Fruit fly (Drosophila melanogaster) whole organism, adult: ENCODE results near the gene CG17919.

Experiments used
- CG11617 ChIP-seq: fragments of 200-800 bp; sonication (Bioruptor generic); optimal IDR thresholded peaks from 2 replicates; lab custom pipeline; 2017; ENCODE audit warnings: mild to moderate bottlenecking, missing biosample characterization, missing genetic modification reagents, missing genetic modification characterization
- CG12768 ChIP-seq: fragments of 200-800 bp; sonication (Bioruptor generic); optimal IDR thresholded peaks from 2 replicates; lab custom pipeline; 2017; ENCODE audit warnings: missing biosample characterization, missing genetic modification characterization, mild to moderate bottlenecking, moderate library complexity, missing genetic modification reagents
- CG14711 ChIP-seq: fragments of 200-800 bp; sonication (Bioruptor generic); optimal IDR thresholded peaks from 2 replicates; lab custom pipeline; 2018; ENCODE audit warnings: missing biosample characterization, mild to moderate bottlenecking, missing genetic modification characterization, moderate library complexity
- CG1620 ChIP-seq: fragments of 200-800 bp; sonication (Bioruptor generic); optimal IDR thresholded peaks from 2 replicates; lab custom pipeline; 2016; ENCODE audit warnings: missing biosample characterization, missing genetic modification characterization
- CG33017 ChIP-seq: fragments of 200-800 bp; sonication (Bioruptor generic); optimal IDR thresholded peaks from 2 replicates; lab custom pipeline; 2018; ENCODE audit warnings: missing biosample characterization, mild to moderate bottlenecking, missing genetic modification characterization, moderate library complexity
- CG5204 ChIP-seq: fragments of 200-800 bp; sonication (Bioruptor generic); optimal IDR thresholded peaks from 2 replicates; lab custom pipeline; 2016; ENCODE audit warnings: missing biosample characterization, missing genetic modification characterization
- CG7045 ChIP-seq: fragments of 200-800 bp; sonication (Bioruptor generic); optimal IDR thresholded peaks from 2 replicates; lab custom pipeline; 2017; ENCODE audit warnings: missing biosample characterization, mild to moderate bottlenecking, missing genetic modification characterization
- CG7101 ChIP-seq: fragments of 200-800 bp; sonication (Bioruptor generic); optimal IDR thresholded peaks from 2 replicates; lab custom pipeline; 2018; ENCODE audit warnings: missing biosample characterization, mild to moderate bottlenecking, missing genetic modification characterization, moderate library complexity
- Clk ChIP-seq: fragments of 200-800 bp; sonication (Bioruptor generic); optimal IDR thresholded peaks from 2 replicates; lab custom pipeline; 2017; ENCODE audit warnings: missing biosample characterization, missing genetic modification characterization
- Crg-1 ChIP-seq: fragments of 200-800 bp; sonication (Bioruptor generic); optimal IDR thresholded peaks from 2 replicates; lab custom pipeline; 2016; ENCODE audit warnings: missing biosample characterization, missing genetic modification characterization
- Hr96 ChIP-seq: fragments of 200-800 bp; sonication (Bioruptor generic); optimal IDR thresholded peaks from 2 replicates; lab custom pipeline; 2016; ENCODE audit warnings: missing biosample characterization, missing genetic modification characterization
- Mnt ChIP-seq: fragments of 200-800 bp; sonication (Bioruptor generic); optimal IDR thresholded peaks from 2 replicates; lab custom pipeline; 2016; ENCODE audit warnings: missing biosample characterization, mild to moderate bottlenecking, missing genetic modification characterization
- bab1 ChIP-seq: fragments of 200-800 bp; sonication (Bioruptor generic); optimal IDR thresholded peaks from 3 replicates; lab custom pipeline; 2019; ENCODE audit warnings: missing biosample characterization, mild to moderate bottlenecking, missing genetic modification characterization, moderate library complexity
- cic ChIP-seq: fragments of 200-800 bp; sonication (Bioruptor generic); optimal IDR thresholded peaks from 2 replicates; lab custom pipeline; 2017; ENCODE audit warnings: missing biosample characterization, mild to moderate bottlenecking, missing genetic modification characterization, moderate library complexity
- cnc ChIP-seq, 2 experiments: fragments of >200 bp; optimal IDR thresholded peaks; 2 replicates each; lab custom pipeline; 2017
- kay ChIP-seq: fragments of 200-800 bp; sonication (Bioruptor generic); peaks from one replicate; lab custom pipeline; 2016; ENCODE audit warnings: missing biosample characterization, missing genetic modification characterization, borderline replicate concordance
- ovo ChIP-seq: fragments of 200-800 bp; sonication (Bioruptor generic); optimal IDR thresholded peaks from 2 replicates; lab custom pipeline; 2016; ENCODE audit warnings: missing biosample characterization, missing genetic modification characterization
- pad ChIP-seq: fragments of 200-800 bp; sonication (Bioruptor generic); optimal IDR thresholded peaks from 3 replicates; lab custom pipeline; 2017; ENCODE audit warnings: missing biosample characterization, missing genetic modification characterization, mild to moderate bottlenecking, moderate library complexity, missing genetic modification reagents
- tj ChIP-seq: fragments of 200-800 bp; sonication (Bioruptor generic); optimal IDR thresholded peaks from 3 replicates; lab custom pipeline; 2017; ENCODE audit warnings: missing biosample characterization, mild to moderate bottlenecking, missing genetic modification characterization, moderate library complexity
- toe ChIP-seq: fragments of 200-800 bp; sonication (Bioruptor generic); optimal IDR thresholded peaks from 2 replicates; lab custom pipeline; 2016; ENCODE audit warnings: missing biosample characterization, missing genetic modification characterization

The CG17919 gene

DNA sequence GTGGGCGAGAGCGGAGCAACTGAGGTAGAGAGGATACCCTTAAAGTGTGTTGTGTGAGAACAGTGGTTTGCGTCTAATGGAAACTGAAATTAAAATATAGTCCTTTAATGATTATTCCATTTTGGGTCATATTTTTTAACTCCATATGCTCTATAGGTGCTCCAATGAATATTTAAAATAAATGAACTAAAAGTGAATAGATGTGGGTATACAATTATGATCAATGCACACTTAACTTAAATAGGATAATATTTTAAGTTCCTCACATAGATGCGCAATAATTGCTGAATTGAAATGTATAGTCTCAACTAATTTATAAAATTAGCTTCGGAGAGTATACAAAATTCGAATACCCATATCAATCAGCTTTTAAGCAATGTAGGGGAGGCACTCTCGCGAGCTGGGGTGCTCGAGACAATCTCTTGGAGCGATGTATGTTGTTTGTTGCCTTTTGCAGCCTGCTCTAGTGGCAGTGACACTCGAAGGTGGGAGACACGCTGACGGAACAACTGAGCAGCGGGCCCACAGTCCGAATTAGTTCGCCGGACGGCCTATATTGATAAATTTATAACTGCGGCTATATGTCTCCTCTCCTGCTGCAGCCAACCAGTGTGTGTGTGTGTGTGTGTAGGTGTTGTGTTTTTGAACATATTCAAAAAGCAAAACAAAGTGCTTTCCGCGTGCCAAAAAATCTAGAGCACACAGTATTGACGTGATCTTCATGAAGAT, 10.0 kb downstream of the CG17919 start:
- TF ChIP-seq CG11617 (GFP tag; lab: Kevin White, UChicago) (peak; percentile 72), CG7045 (GFP tag; lab: Kevin White, UChicago) (peak; percentile 70), CG12768 (GFP tag; lab: Kevin White, UChicago) (peak; percentile 67), tj (peak; percentile 55), bab1 (GFP tag; lab: Kevin White, UChicago) (no peak), kay (GFP tag; lab: Kevin White, UChicago) (peak; percentile 61), CG5204 (GFP tag; lab: Kevin White, UChicago) (peak; percentile 78), CG1620 (GFP tag; lab: Kevin White, UChicago) (peak; percentile 26), cic (GFP tag; lab: Kevin White, UChicago) (peak; percentile 19), CG33017 (tag; lab: Kevin White, UChicago) (peak; percentile 57), cnc (optimal IDR thresholded peaks at IDR 0.05; lab: Kevin White, UChicago) (no peak), Mnt (peak; percentile 30), ovo (GFP tag; lab: Kevin White, UChicago) (peak; percentile 6), CG14711 (tag; lab: Kevin White, UChicago) (peak; percentile 53), Hr96 (GFP tag; lab: Kevin White, UChicago) (peak; percentile 61), pad (GFP tag; lab: Kevin White, UChicago) (peak; percentile 60), CG7101 (tag; lab: Kevin White, UChicago) (peak; percentile 69), Clk (GFP tag; lab: Kevin White, UChicago) (peak; percentile 16), Crg-1 (GFP tag; lab: Kevin White, UChicago) (peak; percentile 22), toe (peak; percentile 31)

DNA sequence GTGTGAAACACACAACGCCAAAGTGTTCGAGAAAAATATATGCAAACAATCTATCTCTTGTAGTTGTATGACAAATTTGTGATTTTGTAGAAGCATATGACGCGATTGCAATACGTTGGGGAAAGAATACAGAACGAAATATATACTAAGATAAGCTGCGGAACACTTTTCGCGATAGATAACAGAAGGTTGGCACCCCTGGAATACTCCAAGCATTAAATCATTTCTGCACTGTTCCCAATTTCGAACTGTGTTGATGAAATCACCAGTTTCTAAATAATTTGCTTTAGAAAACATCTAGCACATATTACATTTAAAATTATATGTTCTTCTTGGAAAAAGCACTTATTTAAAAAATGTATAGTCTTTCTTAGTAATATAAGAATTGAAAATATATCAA, 10.6 kb downstream of the CG17919 start:
- TF ChIP-seq kay (GFP tag; lab: Kevin White, UChicago) (peak; percentile 45), Hr96 (GFP tag; lab: Kevin White, UChicago) (no peak), bab1 (GFP tag; lab: Kevin White, UChicago) (no peak), CG14711 (tag; lab: Kevin White, UChicago) (no peak), cnc (optimal IDR thresholded peaks at IDR 0.05; lab: Kevin White, UChicago) (no peak)

DNA sequence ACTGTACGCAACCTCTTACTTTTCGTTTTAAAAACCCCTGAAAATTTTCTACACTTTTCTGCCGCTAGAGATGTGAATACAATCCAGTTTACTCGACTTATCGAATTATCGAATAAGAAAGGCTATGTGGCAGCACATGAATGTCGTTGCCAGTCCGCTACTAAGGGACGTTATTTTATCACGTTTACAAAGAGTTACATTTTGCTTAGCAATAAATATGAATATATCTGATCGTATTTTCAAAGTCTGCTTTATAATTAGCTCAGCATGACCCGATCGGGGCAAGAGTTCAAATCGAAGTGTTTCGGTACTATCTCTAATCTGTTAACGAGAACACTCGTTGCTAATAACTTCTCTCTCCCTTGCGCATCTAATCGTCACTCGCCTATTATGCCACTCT, 24.3 kb downstream of the CG17919 start, which contains the start of gene CG42724:
Gene CG42724, minus strand, starts transcription at position 189 of the 400 bp plus-strand sequence.
- peak; percentile 67 for TF ChIP-seq toe
- peak; percentile 5 for TF ChIP-seq CG11617 (GFP tag; lab: Kevin White, UChicago)
- no peak for TF ChIP-seq CG1620 (GFP tag; lab: Kevin White, UChicago)
- peak; percentile 10 for TF ChIP-seq Mnt
- TF ChIP-seq CG12768 (GFP tag; lab: Kevin White, UChicago) = peak; percentile 16

DNA sequence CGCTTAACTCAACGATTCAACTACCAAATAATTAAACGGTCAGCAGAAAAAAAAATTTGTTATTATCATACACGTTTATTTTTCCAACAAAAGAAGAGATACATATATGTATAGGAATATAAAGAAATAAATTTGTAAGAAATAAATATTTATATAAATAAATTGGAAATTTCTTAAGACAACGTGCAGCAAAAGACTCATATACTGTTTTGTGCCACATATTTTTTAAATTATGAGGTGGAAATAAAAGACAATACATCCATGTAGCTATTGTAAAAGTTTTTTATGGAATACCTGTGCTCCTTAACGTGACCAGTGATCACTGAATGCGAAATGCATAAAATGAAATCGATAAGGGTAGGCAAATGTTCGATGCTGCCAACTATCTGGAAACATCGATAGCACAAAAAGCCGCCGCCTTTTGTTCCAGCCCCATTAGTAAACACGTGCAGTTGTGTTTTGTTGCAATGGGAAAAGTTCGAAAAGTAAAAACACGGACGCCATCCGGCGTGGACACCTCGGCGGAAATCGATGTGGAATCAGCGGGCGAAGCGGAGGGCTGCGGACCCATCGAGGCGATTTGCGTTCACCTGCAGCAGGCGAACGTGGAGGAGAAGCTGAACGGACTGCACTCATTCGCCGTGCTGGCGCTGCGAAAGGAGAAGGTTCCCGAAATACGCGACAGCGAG, 24.9 kb downstream of the CG17919 start, which contains the start of gene CG10286:
Gene CG10286, plus strand, starts transcription at position 416 of the 689 bp plus-strand sequence.
- TF ChIP-seq cic (GFP tag; lab: Kevin White, UChicago) (no peak), CG33017 (tag; lab: Kevin White, UChicago) (no peak), Mnt (peak; percentile 97), cnc (optimal IDR thresholded peaks at IDR 0.05; lab: Kevin White, UChicago) (no peak), toe (peak; percentile 37), bab1 (GFP tag; lab: Kevin White, UChicago) (peak; percentile 20), Hr96 (GFP tag; lab: Kevin White, UChicago) (no peak), CG14711 (tag; lab: Kevin White, UChicago) (peak; percentile 38), CG1620 (GFP tag; lab: Kevin White, UChicago) (no peak), tj (peak; percentile 36), CG12768 (GFP tag; lab: Kevin White, UChicago) (no peak), pad (GFP tag; lab: Kevin White, UChicago) (peak; percentile 3), CG11617 (GFP tag; lab: Kevin White, UChicago) (no peak), CG7101 (tag; lab: Kevin White, UChicago) (peak; percentile 41)

DNA sequence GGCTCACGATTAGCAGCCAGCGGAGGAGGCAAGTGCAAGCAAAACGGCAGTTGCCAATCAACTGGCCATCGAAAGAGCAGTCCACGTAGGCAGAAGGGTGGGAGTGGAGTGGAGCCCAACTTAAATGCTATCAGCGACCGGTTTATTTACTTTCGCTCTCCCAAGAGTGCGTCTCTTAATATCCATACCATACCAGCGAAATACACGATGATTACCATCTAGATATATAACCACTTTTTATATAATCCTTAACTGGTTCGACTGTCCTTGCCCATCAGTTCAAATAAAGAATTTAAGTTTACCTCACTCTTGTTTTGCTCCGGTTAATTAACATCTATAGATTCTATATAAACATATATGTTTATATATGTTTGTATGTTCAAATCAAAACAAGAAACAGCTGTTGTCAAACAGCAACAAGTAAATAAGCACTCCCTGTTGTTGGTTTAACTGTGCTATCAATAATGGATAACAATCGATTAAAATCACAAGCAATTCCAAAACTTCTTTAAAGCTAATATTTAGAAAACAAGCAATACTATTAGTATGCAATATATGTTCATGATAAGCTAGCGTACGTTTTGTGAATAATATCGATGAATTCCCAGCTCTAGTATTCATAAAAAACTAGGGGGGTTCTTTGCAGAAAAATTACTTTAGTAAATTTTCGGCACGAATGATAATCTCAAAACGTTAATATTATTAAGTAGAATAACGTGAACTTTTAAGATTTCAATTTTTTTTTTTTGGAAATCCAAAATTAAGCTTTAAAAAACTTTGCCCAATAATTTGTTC, 29.9 kb downstream of the CG17919 start:
- no peak for TF ChIP-seq Mnt
- TF ChIP-seq pad (GFP tag; lab: Kevin White, UChicago) = no peak
- peak; percentile 29 for TF ChIP-seq bab1 (GFP tag; lab: Kevin White, UChicago)
- peak; percentile 42 for TF ChIP-seq CG1620 (GFP tag; lab: Kevin White, UChicago)
- peak; percentile 40 for TF ChIP-seq CG7101 (tag; lab: Kevin White, UChicago)
- TF ChIP-seq ovo (GFP tag; lab: Kevin White, UChicago) = peak; percentile 6
- TF ChIP-seq CG33017 (tag; lab: Kevin White, UChicago) = peak; percentile 64
- no peak for TF ChIP-seq tj
- TF ChIP-seq Clk (GFP tag; lab: Kevin White, UChicago) = no peak
- peak; percentile 27 for TF ChIP-seq CG12768 (GFP tag; lab: Kevin White, UChicago)
- TF ChIP-seq CG5204 (GFP tag; lab: Kevin White, UChicago) = no peak
- TF ChIP-seq Crg-1 (GFP tag; lab: Kevin White, UChicago) = peak; percentile 42
- peak; percentile 30 for TF ChIP-seq CG7045 (GFP tag; lab: Kevin White, UChicago)
- peak; percentile 9 for TF ChIP-seq Hr96 (GFP tag; lab: Kevin White, UChicago)
- peak; percentile 43 for TF ChIP-seq toe
- peak; percentile 43 for TF ChIP-seq CG11617 (GFP tag; lab: Kevin White, UChicago)
- peak; percentile 29 for TF ChIP-seq CG14711 (tag; lab: Kevin White, UChicago)
- peak; percentile 26 for TF ChIP-seq cic (GFP tag; lab: Kevin White, UChicago)
- no peak for TF ChIP-seq kay (GFP tag; lab: Kevin White, UChicago)
- TF ChIP-seq cnc (optimal IDR thresholded peaks at IDR 0.05; lab: Kevin White, UChicago) = no peak
